Worm (Caenorhabditis elegans) whole organism, L2 larva: ENCODE results near the gene pgl-2.

Source experiments
- C34F6.9 ChIP-seq: fragments of 150-350 bp; optimal IDR thresholded peaks from 2 replicates; lab custom pipeline; 2014; ENCODE audit warnings: missing biosample characterization, missing genetic modification characterization
- F13H6.1 ChIP-seq: sonication (generic microtip); optimal IDR thresholded peaks from 2 replicates; lab custom pipeline; 2016; ENCODE audit warnings: missing genetic modification characterization, missing compliant biosample characterization
- Y55F3AM.14 ChIP-seq: fragments of 200-800 bp; sonication (Bioruptor generic); optimal IDR thresholded peaks from 2 replicates; lab custom pipeline; 2018; ENCODE audit warnings: mild to moderate bottlenecking, missing genetic modification characterization, missing compliant biosample characterization
- alr-1 ChIP-seq: fragments of 150-350 bp; optimal IDR thresholded peaks from 2 replicates; lab custom pipeline; 2014; ENCODE audit warnings: missing biosample characterization, missing genetic modification characterization
- aly-2 ChIP-seq: fragments of 150-350 bp; optimal IDR thresholded peaks from 2 replicates; lab custom pipeline; 2014; ENCODE audit warnings: missing biosample characterization, missing genetic modification characterization
- ama-1 ChIP-seq: fragments of 150-350 bp; optimal IDR thresholded peaks from 2 replicates; lab custom pipeline; 2018; ENCODE audit warnings: inconsistent platforms
- blmp-1 ChIP-seq: sonication (generic microtip); optimal IDR thresholded peaks from 2 replicates; lab custom pipeline; 2017; ENCODE audit warnings: missing genetic modification characterization, mild to moderate bottlenecking, missing compliant biosample characterization, antibody characterized with exemption, moderate library complexity; ENCODE audit not compliant: insufficient read depth
- ceh-16 ChIP-seq: fragments of 150-350 bp; optimal IDR thresholded peaks from 2 replicates; lab custom pipeline; 2014; ENCODE audit warnings: missing biosample characterization, missing genetic modification characterization
- ceh-82 ChIP-seq: fragments of 150-350 bp; optimal IDR thresholded peaks from 2 replicates; lab custom pipeline; 2014; ENCODE audit warnings: missing biosample characterization, missing genetic modification characterization
- crh-2 ChIP-seq: sonication (generic microtip); optimal IDR thresholded peaks from 2 replicates; lab custom pipeline; 2017; ENCODE audit warnings: missing biosample characterization, missing genetic modification characterization
- dmd-4 ChIP-seq: sonication (generic microtip); optimal IDR thresholded peaks from 2 replicates; lab custom pipeline; 2017; ENCODE audit warnings: missing biosample characterization, missing genetic modification characterization
- egl-27 ChIP-seq: sonication (generic microtip); optimal IDR thresholded peaks from 3 replicates; lab custom pipeline; 2017; ENCODE audit warnings: missing biosample characterization, missing genetic modification reagents, missing genetic modification characterization
- elt-1 ChIP-seq: fragments of 150-350 bp; optimal IDR thresholded peaks from 2 replicates; lab custom pipeline; 2014; ENCODE audit warnings: missing biosample characterization, missing genetic modification characterization
- elt-3 ChIP-seq: sonication (generic microtip); optimal IDR thresholded peaks from 2 replicates; lab custom pipeline; 2017; ENCODE audit warnings: missing biosample characterization, missing genetic modification characterization
- fos-1 ChIP-seq: fragments of 150-350 bp; optimal IDR thresholded peaks from 2 replicates; lab custom pipeline; 2014; ENCODE audit warnings: missing biosample characterization, missing genetic modification characterization
- gmeb-1 ChIP-seq: fragments of 150-350 bp; optimal IDR thresholded peaks from 2 replicates; lab custom pipeline; 2014; ENCODE audit warnings: missing biosample characterization, missing genetic modification characterization
- lin-11 ChIP-seq: fragments of 150-350 bp; sonication (generic microtip); optimal IDR thresholded peaks from 2 replicates; lab custom pipeline; 2014; ENCODE audit warnings: missing biosample characterization, missing genetic modification characterization, inconsistent platforms, mixed read lengths
- lin-13 ChIP-seq: fragments of 150-350 bp; optimal IDR thresholded peaks from 2 replicates; lab custom pipeline; 2014; ENCODE audit warnings: missing biosample characterization, missing genetic modification reagents, missing genetic modification characterization
- lin-39 ChIP-seq: fragments of 150-350 bp; optimal IDR thresholded peaks from 2 replicates; lab custom pipeline; 2014; ENCODE audit warnings: missing biosample characterization, missing genetic modification reagents, missing genetic modification characterization
- lsy-2 ChIP-seq, 2 experiments: fragments of 150-350 bp in 1 of 2; sonication (generic microtip) in 1 of 2; optimal IDR thresholded peaks; 2 replicates each; lab custom pipeline; 2014 to 2017; ENCODE audit warnings: missing biosample characterization in 2 of 2, missing genetic modification characterization in 2 of 2
- mab-5 ChIP-seq: fragments of 150-350 bp; optimal IDR thresholded peaks from 2 replicates; lab custom pipeline; 2014; ENCODE audit warnings: missing biosample characterization, missing genetic modification characterization
- mdl-1 ChIP-seq, 2 experiments: fragments of 150-350 bp in 1 of 2; sonication (generic microtip) in 1 of 2; optimal IDR thresholded peaks; 2 replicates each; lab custom pipeline; 2017; ENCODE audit warnings: missing biosample characterization in 2 of 2, missing genetic modification characterization in 2 of 2
- nhr-10 ChIP-seq: sonication (generic microtip); optimal IDR thresholded peaks from 2 replicates; lab custom pipeline; 2017; ENCODE audit warnings: missing biosample characterization, missing genetic modification characterization
- nhr-11 ChIP-seq: fragments of 150-350 bp; optimal IDR thresholded peaks from 2 replicates; lab custom pipeline; 2014; ENCODE audit warnings: missing biosample characterization, missing genetic modification characterization
- nhr-12 ChIP-seq: fragments of 150-350 bp; optimal IDR thresholded peaks from 2 replicates; lab custom pipeline; 2014; ENCODE audit warnings: missing biosample characterization, missing genetic modification characterization
- nhr-129 ChIP-seq: fragments of 150-350 bp; optimal IDR thresholded peaks from 2 replicates; lab custom pipeline; 2014; ENCODE audit warnings: missing biosample characterization, missing genetic modification characterization
- nhr-21 ChIP-seq: fragments of 150-350 bp; optimal IDR thresholded peaks from 2 replicates; lab custom pipeline; 2014; ENCODE audit warnings: missing biosample characterization, missing genetic modification characterization
- nhr-23 ChIP-seq: fragments of 150-350 bp; optimal IDR thresholded peaks from 2 replicates; lab custom pipeline; 2014; ENCODE audit warnings: missing biosample characterization, missing genetic modification reagents, missing genetic modification characterization
- nhr-237 ChIP-seq: fragments of 150-350 bp; optimal IDR thresholded peaks from 2 replicates; lab custom pipeline; 2014; ENCODE audit warnings: missing biosample characterization, missing genetic modification characterization
- nhr-25 ChIP-seq: fragments of 150-350 bp; sonication (generic microtip); optimal IDR thresholded peaks from 3 replicates; lab custom pipeline; 2014; ENCODE audit warnings: missing biosample characterization, missing genetic modification characterization
- nhr-6 ChIP-seq: fragments of 150-350 bp; optimal IDR thresholded peaks from 2 replicates; lab custom pipeline; 2014; ENCODE audit warnings: missing biosample characterization, missing genetic modification characterization
- nhr-77 ChIP-seq: fragments of 150-350 bp; optimal IDR thresholded peaks from 2 replicates; lab custom pipeline; 2014; ENCODE audit warnings: missing biosample characterization, missing genetic modification characterization
- peb-1 ChIP-seq: fragments of 150-350 bp; optimal IDR thresholded peaks from 2 replicates; lab custom pipeline; 2014; ENCODE audit warnings: missing biosample characterization, missing genetic modification characterization
- skn-1 ChIP-seq: sonication (generic microtip); optimal IDR thresholded peaks from 2 replicates; lab custom pipeline; 2017; ENCODE audit warnings: missing biosample characterization, missing genetic modification characterization
- sma-3 ChIP-seq: sonication (generic microtip); optimal IDR thresholded peaks from 2 replicates; lab custom pipeline; 2016; ENCODE audit warnings: missing genetic modification reagents, missing genetic modification characterization, missing compliant biosample characterization
- sma-9 ChIP-seq, 2 experiments: fragments of 150-350 bp in 1 of 2; sonication (generic microtip) in 1 of 2; optimal IDR thresholded peaks; 2 replicates each; lab custom pipeline; 2014 to 2016; ENCODE audit warnings: missing genetic modification characterization in 2 of 2, mild to moderate bottlenecking in 1 of 2, missing biosample characterization in 1 of 2, missing compliant biosample characterization in 1 of 2, missing genetic modification reagents in 1 of 2, moderate library complexity in 1 of 2
- snpc-4 ChIP-seq: fragments of 150-350 bp; optimal IDR thresholded peaks from 2 replicates; lab custom pipeline; 2014; ENCODE audit warnings: missing biosample characterization, missing genetic modification characterization
- unc-39 ChIP-seq: fragments of 150-350 bp; optimal IDR thresholded peaks from 2 replicates; lab custom pipeline; 2014; ENCODE audit warnings: missing biosample characterization, missing genetic modification characterization
- unc-55 ChIP-seq: fragments of 150-350 bp; sonication (generic microtip); optimal IDR thresholded peaks from 3 replicates; lab custom pipeline; 2014; ENCODE audit warnings: missing biosample characterization, missing genetic modification reagents, missing genetic modification characterization
- zag-1 ChIP-seq: fragments of 150-350 bp; optimal IDR thresholded peaks from 2 replicates; lab custom pipeline; 2014; ENCODE audit warnings: missing biosample characterization, missing genetic modification characterization
- ztf-1 ChIP-seq: fragments of 200-800 bp; sonication (Bioruptor generic); conservative IDR thresholded peaks from 2 replicates; pipeline ENCODE4 v1.3.6; 2022; ENCODE audit warnings: missing genetic modification characterization, missing compliant biosample characterization
- ztf-11 ChIP-seq: sonication (generic microtip); optimal IDR thresholded peaks from 2 replicates; lab custom pipeline; 2017; ENCODE audit warnings: missing biosample characterization, missing genetic modification characterization
- ztf-4 ChIP-seq: fragments of 150-350 bp; optimal IDR thresholded peaks from 2 replicates; lab custom pipeline; 2014; ENCODE audit warnings: missing biosample characterization, missing genetic modification characterization

The pgl-2 gene

ce11 chrIII:8668717-8669116 lies 6.5 kb downstream of the pgl-2 start:
- no peak for TF ChIP-seq ama-1
- TF ChIP-seq, all 48 proteins: peak for 0

- TF ChIP-seq nhr-21 (tag; lab: Kevin White, UChicago): no peak
- TF ChIP-seq alr-1 (tag; lab: Kevin White, UChicago): no peak
- no peak for TF ChIP-seq dmd-4 (tag; lab: Kevin White, UChicago)
- TF ChIP-seq lin-39 (tag; lab: Kevin White, UChicago): no peak
- TF ChIP-seq blmp-1 (tag; lab: Kevin White, UChicago): no peak
- TF ChIP-seq nhr-23 (tag; lab: Kevin White, UChicago): no peak
- no peak for TF ChIP-seq peb-1 (tag; lab: Kevin White, UChicago)
These were observed 7.9 kb downstream of the pgl-2 start, which contains the start of gene dpy-19 for ce11 chrIII:8667382-8667781. dpy-19 (minus strand) TSS chrIII:8667482.

ce11 chrIII:8664897-8665388 lies 10.3 kb downstream of the pgl-2 start, which contains the start of gene F22B7.1:
F22B7.1 (plus strand) TSS chrIII:8665338.
- TF ChIP-seq C34F6.9 (tag; lab: Kevin White, UChicago) (peak; percentile 26), lsy-2 (tag; optimal IDR thresholded peaks at IDR 0.05; lab: Kevin White, UChicago) (peak in 1 of 2 experiments; percentile 60), nhr-6 (tag; lab: Kevin White, UChicago) (no peak)

- TF ChIP-seq ama-1 (no peak), elt-3 (tag; lab: Kevin White, UChicago) (no peak), nhr-25 (peak; percentile 28)
These were observed 12.1 kb downstream of the pgl-2 start for ce11 chrIII:8663143-8663542.

ce11 chrIII:8658367-8658761 lies 16.9 kb downstream of the pgl-2 start:
- TF ChIP-seq elt-3 (tag; lab: Kevin White, UChicago): no peak
- TF ChIP-seq ztf-11 (tag; lab: Kevin White, UChicago): no peak
- TF ChIP-seq unc-55 (GFP tag; lab: Kevin White, UChicago): peak; percentile 95
- peak; percentile 79 for TF ChIP-seq lin-13
- peak; percentile 54 for TF ChIP-seq zag-1 (tag; lab: Kevin White, UChicago)
- TF ChIP-seq nhr-21 (tag; lab: Kevin White, UChicago): peak; percentile 97
- peak; percentile 53 for TF ChIP-seq lin-11 (tag; lab: Kevin White, UChicago)
- peak; percentile 67 for TF ChIP-seq ama-1
- peak; percentile 99 for TF ChIP-seq crh-2 (tag; lab: Kevin White, UChicago)
- TF ChIP-seq Y55F3AM.14 (GFP tag; lab: Kevin White, UChicago): peak; percentile 94
- TF ChIP-seq unc-39 (tag; lab: Kevin White, UChicago): no peak
- no peak for TF ChIP-seq nhr-11
- TF ChIP-seq alr-1 (tag; lab: Kevin White, UChicago): no peak
- TF ChIP-seq peb-1 (tag; lab: Kevin White, UChicago): no peak
- TF ChIP-seq nhr-12 (tag; lab: Kevin White, UChicago): no peak
- peak; percentile 97 for TF ChIP-seq nhr-25
- peak; percentile 97 for TF ChIP-seq nhr-129 (tag; lab: Kevin White, UChicago)
- TF ChIP-seq ceh-16 (tag; lab: Kevin White, UChicago): no peak
- TF ChIP-seq fos-1 (tag; lab: Kevin White, UChicago): peak; percentile 83
- TF ChIP-seq sma-3 (GFP tag; lab: Kevin White, UChicago): peak; percentile 97
- peak in 1 of 2 experiments; percentile 84 for TF ChIP-seq mdl-1 (tag; optimal IDR thresholded peaks at IDR 0.05; lab: Kevin White, UChicago)
- peak; percentile 93 for TF ChIP-seq ztf-4
- no peak for TF ChIP-seq nhr-10 (tag; lab: Kevin White, UChicago)
- no peak for TF ChIP-seq ztf-1 (GFP tag; lab: Robert Waterston, UW)
- peak; percentile 82 for TF ChIP-seq gmeb-1 (tag; lab: Kevin White, UChicago)
- peak; percentile 28 to 91 for TF ChIP-seq lsy-2 (tag; optimal IDR thresholded peaks at IDR 0.05; lab: Kevin White, UChicago)
- peak; percentile 98 for TF ChIP-seq F13H6.1 (tag; lab: Kevin White, UChicago)
- peak; percentile 53 for TF ChIP-seq egl-27 (tag; lab: Kevin White, UChicago)
- TF ChIP-seq blmp-1 (tag; lab: Kevin White, UChicago): peak; percentile 45
- peak; percentile 96 for TF ChIP-seq C34F6.9 (tag; lab: Kevin White, UChicago)
- TF ChIP-seq nhr-237: no peak
- TF ChIP-seq lin-39 (tag; lab: Kevin White, UChicago): no peak
- TF ChIP-seq nhr-6 (tag; lab: Kevin White, UChicago): peak; percentile 93
- TF ChIP-seq aly-2 (tag; lab: Kevin White, UChicago): no peak
- no peak for TF ChIP-seq ceh-82
- peak; percentile 53 for TF ChIP-seq mab-5
- no peak for TF ChIP-seq nhr-77 (tag; lab: Kevin White, UChicago)
- TF ChIP-seq elt-1 (tag; lab: Kevin White, UChicago): no peak
- peak; percentile 31 for TF ChIP-seq snpc-4 (tag; lab: Kevin White, UChicago)
- TF ChIP-seq dmd-4 (tag; lab: Kevin White, UChicago): no peak
- no peak for TF ChIP-seq skn-1 (tag; lab: Kevin White, UChicago)
- TF ChIP-seq sma-9 (GFP tag; optimal IDR thresholded peaks at IDR 0.05; lab: Kevin White, UChicago): peak; percentile 95
- no peak for TF ChIP-seq sma-9 (tag; optimal IDR thresholded peaks at IDR 0.05; lab: Kevin White, UChicago)
- no peak for TF ChIP-seq nhr-23 (tag; lab: Kevin White, UChicago)
